Worm (Caenorhabditis elegans) whole organism, young adult: ENCODE results near the gene mdt-21.

Source experiments
- ceh-100 ChIP-seq: fragments of 200-800 bp; sonication (Bioruptor generic); IDR thresholded peaks from 2 replicates; pipeline ENCODE4 v1.3.6; 2022; ENCODE audit warnings: missing genetic modification reagents, missing genetic modification characterization, missing compliant biosample characterization
- ztf-22 ChIP-seq: fragments of 200-800 bp; sonication (Bioruptor generic); optimal IDR thresholded peaks from 2 replicates; lab custom pipeline; 2018; ENCODE audit warnings: mild to moderate bottlenecking, missing genetic modification characterization, moderate library complexity, missing compliant biosample characterization

ce11 chrIII:11757892-11758291 lies 19.5 kb upstream of the mdt-21 start:
- TF ChIP-seq ceh-100 (GFP tag; lab: Robert Waterston, UW) = no peak
- TF ChIP-seq ztf-22 (GFP tag; lab: Kevin White, UChicago) = no peak
